Fruit fly (Drosophila melanogaster): ENCODE results near the gene Keap1.

- TF ChIP-seq Mnt (GFP tag; optimal IDR thresholded peaks at IDR 0.05) (no peak), ovo (GFP tag; optimal IDR thresholded peaks at IDR 0.05) (no peak), pad (GFP tag; optimal IDR thresholded peaks at IDR 0.05) (no peak), CG7101 (tag; optimal IDR thresholded peaks at IDR 0.05) (no peak), CG5204 (GFP tag; optimal IDR thresholded peaks at IDR 0.05) (no peak), CG11617 (GFP tag; optimal IDR thresholded peaks at IDR 0.05) (no peak), CG1620 (GFP tag; optimal IDR thresholded peaks at IDR 0.05) (no peak), kay (GFP tag; ENCODE audit: borderline replicate concordance) (no peak), Clk (GFP tag; optimal IDR thresholded peaks at IDR 0.05) (no peak), CG12768 (GFP tag; optimal IDR thresholded peaks at IDR 0.05) (no peak), CG33017 (tag; optimal IDR thresholded peaks at IDR 0.05) (no peak)
These were observed 27.1 kb downstream of the Keap1 start for dm6 chr3R:17052465-17053149.

Measured in whole organism, adult.